Fruit fly (Drosophila melanogaster) whole organism, embryonic: ENCODE measurements around the gene CG11790.
A peak's percentile ranks its signal among the peaks of the same experiment; 100 is the strongest.

ENCODE experiments used
- CG10267 ChIP-seq: fragments of 200-800 bp; sonication (Bioruptor generic); optimal IDR thresholded peaks from 2 replicates; lab custom pipeline; 2018; ENCODE audit warnings: missing biosample characterization, mild to moderate bottlenecking, missing genetic modification characterization, moderate library complexity
- CG12744 ChIP-seq: fragments of 200-800 bp; sonication (Bioruptor generic); optimal IDR thresholded peaks from 2 replicates; lab custom pipeline; 2016; ENCODE audit warnings: missing biosample characterization, missing genetic modification characterization
- CG13624 ChIP-seq: fragments of 200-800 bp; sonication (Bioruptor generic); optimal IDR thresholded peaks from 2 replicates; lab custom pipeline; 2016; ENCODE audit warnings: missing biosample characterization, missing genetic modification characterization
- CG13894 ChIP-seq: fragments of 200-800 bp; sonication (Bioruptor generic); optimal IDR thresholded peaks from 3 replicates; lab custom pipeline; 2018; ENCODE audit warnings: missing biosample characterization, mild to moderate bottlenecking, missing genetic modification characterization, moderate library complexity
- CG14667 ChIP-seq: fragments of 200-800 bp; sonication (Bioruptor generic); IDR thresholded peaks from 2 replicates; pipeline ENCODE4 v1.3.6; 2022; ENCODE audit warnings: missing biosample characterization, missing genetic modification characterization
- CG14710 ChIP-seq: fragments of 200-800 bp; sonication (Bioruptor generic); optimal IDR thresholded peaks from 3 replicates; lab custom pipeline; 2019; ENCODE audit warnings: missing biosample characterization, mild to moderate bottlenecking, missing genetic modification characterization, moderate library complexity
- CG15011 ChIP-seq: fragments of 200-800 bp; sonication (Bioruptor generic); optimal IDR thresholded peaks from 3 replicates; lab custom pipeline; 2018; ENCODE audit warnings: missing biosample characterization, mild to moderate bottlenecking, missing genetic modification characterization
- CG2116 ChIP-seq: fragments of 200-800 bp; sonication (Bioruptor generic); optimal IDR thresholded peaks from 3 replicates; lab custom pipeline; 2018; ENCODE audit warnings: missing biosample characterization, mild to moderate bottlenecking, missing genetic modification characterization
- CG2199 ChIP-seq: fragments of 200-800 bp; sonication (Bioruptor generic); IDR thresholded peaks from 3 replicates; pipeline ENCODE4 v1.3.6; 2022; ENCODE audit warnings: missing biosample characterization, missing genetic modification characterization
- CG2712 ChIP-seq: fragments of 200-800 bp; optimal IDR thresholded peaks from 3 replicates; lab custom pipeline; 2019; ENCODE audit warnings: missing biosample characterization, mild to moderate bottlenecking, missing genetic modification characterization, moderate library complexity
- CG34376 ChIP-seq: fragments of 200-800 bp; sonication (Bioruptor generic); optimal IDR thresholded peaks from 2 replicates; lab custom pipeline; 2018; ENCODE audit warnings: missing biosample characterization, mild to moderate bottlenecking, missing genetic modification characterization
- CG3847 ChIP-seq: fragments of 200-800 bp; sonication (Bioruptor generic); IDR thresholded peaks from 2 replicates; pipeline ENCODE4 v1.3.6; 2022; ENCODE audit warnings: missing biosample characterization, missing genetic modification characterization
- CG4282 ChIP-seq: fragments of 200-800 bp; sonication (Bioruptor generic); optimal IDR thresholded peaks from 2 replicates; lab custom pipeline; 2016; ENCODE audit warnings: missing biosample characterization, missing genetic modification characterization
- CG5245 ChIP-seq: fragments of 200-800 bp; sonication (Bioruptor generic); optimal IDR thresholded peaks from 3 replicates; lab custom pipeline; 2016; ENCODE audit warnings: missing biosample characterization, missing genetic modification characterization
- CG6175 ChIP-seq: fragments of 200-800 bp; sonication (Bioruptor generic); IDR thresholded peaks from 3 replicates; pipeline ENCODE4 v1.3.6; 2022; ENCODE audit warnings: missing biosample characterization, missing genetic modification characterization
- CG6791 ChIP-seq: fragments of 200-800 bp; sonication (Bioruptor generic); IDR thresholded peaks from 3 replicates; pipeline ENCODE4 v1.3.6; 2022; ENCODE audit warnings: missing biosample characterization, missing genetic modification characterization; ENCODE audit not compliant: partially characterized antibody
- CG9876 ChIP-seq: fragments of 200-800 bp; sonication (Bioruptor generic); optimal IDR thresholded peaks from 2 replicates; lab custom pipeline; 2016; ENCODE audit warnings: missing biosample characterization, missing genetic modification characterization
- CG9932 ChIP-seq: fragments of 200-800 bp; sonication (Bioruptor generic); IDR thresholded peaks from 2 replicates; pipeline ENCODE4 v1.3.6; 2022; ENCODE audit warnings: missing biosample characterization, missing genetic modification characterization
- D19B ChIP-seq: fragments of 200-800 bp; sonication (Bioruptor generic); optimal IDR thresholded peaks from 2 replicates; lab custom pipeline; 2017; ENCODE audit warnings: missing biosample characterization, mild to moderate bottlenecking, missing genetic modification characterization
- E2f2 ChIP-seq: fragments of 200-800 bp; sonication (Bioruptor generic); IDR thresholded peaks from 2 replicates; pipeline ENCODE4 v1.3.6; 2022; ENCODE audit warnings: missing biosample characterization, missing genetic modification characterization
- Gsc ChIP-seq: fragments of 200-800 bp; sonication (Bioruptor generic); IDR thresholded peaks from 2 replicates; pipeline ENCODE4 v1.3.6; 2022; ENCODE audit warnings: missing biosample characterization, missing genetic modification characterization
- H2.0 ChIP-seq: fragments of 200-800 bp; sonication (Bioruptor generic); IDR thresholded peaks from 2 replicates; pipeline ENCODE4 v1.3.6; 2022; ENCODE audit warnings: missing biosample characterization, missing genetic modification characterization
- HmgZ ChIP-seq: fragments of 200-800 bp; sonication (Bioruptor generic); optimal IDR thresholded peaks from 2 replicates; lab custom pipeline; 2018; ENCODE audit warnings: missing biosample characterization, mild to moderate bottlenecking, missing genetic modification characterization
- Hmr ChIP-seq: fragments of 200-800 bp; sonication (Bioruptor generic); optimal IDR thresholded peaks from 3 replicates; lab custom pipeline; 2017; ENCODE audit warnings: mild to moderate bottlenecking, missing biosample characterization, missing genetic modification reagents, missing genetic modification characterization
- Hr39 ChIP-seq: fragments of >200 bp; optimal IDR thresholded peaks from 2 replicates; lab custom pipeline; 2017
- MESR4 ChIP-seq: fragments of 200-800 bp; sonication (Bioruptor generic); optimal IDR thresholded peaks from 2 replicates; lab custom pipeline; 2018; ENCODE audit warnings: missing biosample characterization, mild to moderate bottlenecking, missing genetic modification characterization, moderate library complexity
- Oaz ChIP-seq: fragments of 200-800 bp; sonication (Bioruptor generic); IDR thresholded peaks from 2 replicates; pipeline ENCODE4 v1.3.6; 2022; ENCODE audit warnings: missing biosample characterization, missing genetic modification characterization
- Opbp ChIP-seq: fragments of 200-800 bp; sonication (Bioruptor generic); IDR thresholded peaks from 3 replicates; pipeline ENCODE4 v1.3.6; 2022; ENCODE audit warnings: missing biosample characterization, missing genetic modification characterization; ENCODE audit not compliant: partially characterized antibody
- PHDP ChIP-seq: fragments of 200-800 bp; sonication (Bioruptor generic); optimal IDR thresholded peaks from 3 replicates; lab custom pipeline; 2018; ENCODE audit warnings: missing biosample characterization, mild to moderate bottlenecking, missing genetic modification characterization, moderate library complexity
- Sin3A ChIP-seq: fragments of >200 bp; optimal IDR thresholded peaks from 2 replicates; lab custom pipeline; 2018
- Xrp1 ChIP-seq: fragments of 200-800 bp; sonication (Bioruptor generic); IDR thresholded peaks from 2 replicates; pipeline ENCODE4 v1.3.6; 2022; ENCODE audit warnings: missing biosample characterization, missing genetic modification characterization
- btn ChIP-seq: fragments of 200-800 bp; sonication (Bioruptor generic); optimal IDR thresholded peaks from 2 replicates; lab custom pipeline; 2016; ENCODE audit warnings: missing biosample characterization, missing genetic modification characterization
- disco-r ChIP-seq: fragments of 200-800 bp; sonication (Bioruptor generic); optimal IDR thresholded peaks from 2 replicates; lab custom pipeline; 2016; ENCODE audit warnings: missing biosample characterization, missing genetic modification characterization
- ewg ChIP-seq: fragments of 200-800 bp; sonication (Bioruptor generic); optimal IDR thresholded peaks from 3 replicates; lab custom pipeline; 2017; ENCODE audit warnings: mild to moderate bottlenecking, missing biosample characterization, missing genetic modification reagents, missing genetic modification characterization
- gfzf ChIP-seq: fragments of 200-800 bp; sonication (Bioruptor generic); optimal IDR thresholded peaks from 2 replicates; lab custom pipeline; 2016; ENCODE audit warnings: missing biosample characterization, mild to moderate bottlenecking, missing genetic modification characterization, moderate library complexity
- inv ChIP-seq: fragments of 200-800 bp; sonication (Bioruptor generic); IDR thresholded peaks from 2 replicates; pipeline ENCODE4 v1.3.6; 2022; ENCODE audit warnings: missing biosample characterization, missing genetic modification characterization; ENCODE audit not compliant: partially characterized antibody
- mld ChIP-seq: fragments of 200-800 bp; sonication (Bioruptor generic); IDR thresholded peaks from 3 replicates; pipeline ENCODE4 v1.3.6; 2022; ENCODE audit warnings: missing biosample characterization, missing genetic modification characterization; ENCODE audit not compliant: partially characterized antibody
- p53 ChIP-seq: fragments of 200-800 bp; sonication (Bioruptor generic); optimal IDR thresholded peaks from 2 replicates; lab custom pipeline; 2016; ENCODE audit warnings: missing biosample characterization, missing genetic modification characterization
- pan ChIP-seq, 4 experiments: fragments of >200 bp in 3 of 4; fragments of 200-800 bp in 1 of 4; sonication (Bioruptor generic) in 1 of 4; optimal IDR thresholded peaks in 3 of 4; IDR thresholded peaks in 1 of 4; 2 replicates each; pipeline versions ENCODE4 v1.3.6 to Lab custom; 2017 to 2022; ENCODE audit warnings: missing biosample characterization in 2 of 4, missing genetic modification characterization in 2 of 4, mixed read lengths in 1 of 4
- pb ChIP-seq: fragments of 200-800 bp; sonication (Bioruptor generic); optimal IDR thresholded peaks from 3 replicates; lab custom pipeline; 2016; ENCODE audit warnings: missing biosample characterization, missing genetic modification characterization
- peb ChIP-seq: fragments of 200-800 bp; sonication (Bioruptor generic); IDR thresholded peaks from 2 replicates; pipeline ENCODE4 v1.3.6; 2022; ENCODE audit warnings: missing biosample characterization, missing genetic modification characterization
- pho ChIP-seq: fragments of 200-800 bp; sonication (Bioruptor generic); optimal IDR thresholded peaks from 2 replicates; lab custom pipeline; 2016; ENCODE audit warnings: missing biosample characterization, missing genetic modification characterization
- pita ChIP-seq: fragments of 200-800 bp; sonication (Bioruptor generic); optimal IDR thresholded peaks from 2 replicates; lab custom pipeline; 2017; ENCODE audit warnings: missing biosample characterization, mild to moderate bottlenecking, missing genetic modification characterization
- prd ChIP-seq, 3 experiments: fragments of >200 bp in 2 of 3; fragments of 200-800 bp in 1 of 3; sonication (Bioruptor generic) in 1 of 3; optimal IDR thresholded peaks in 2 of 3; IDR thresholded peaks in 1 of 3; 2 replicates in 2 of 3; 3 replicates in 1 of 3; pipeline versions ENCODE4 v1.3.6 to Lab custom; 2017 to 2022; ENCODE audit warnings: missing biosample characterization in 1 of 3, missing genetic modification characterization in 1 of 3
- pum ChIP-seq: fragments of 200-800 bp; sonication (Bioruptor generic); optimal IDR thresholded peaks from 2 replicates; lab custom pipeline; 2016; ENCODE audit warnings: missing biosample characterization, missing genetic modification characterization
- row ChIP-seq: fragments of 200-800 bp; sonication (Bioruptor generic); IDR thresholded peaks from 3 replicates; pipeline ENCODE4 v1.3.6; 2022; ENCODE audit warnings: missing biosample characterization, missing genetic modification characterization
- sima ChIP-seq: fragments of 200-800 bp; sonication (Bioruptor generic); optimal IDR thresholded peaks from 2 replicates; lab custom pipeline; 2016; ENCODE audit warnings: missing biosample characterization, missing genetic modification characterization
- so ChIP-seq: fragments of 200-800 bp; sonication (Bioruptor generic); IDR thresholded peaks from 3 replicates; pipeline ENCODE4 v1.3.6; 2022; ENCODE audit warnings: missing biosample characterization, missing genetic modification characterization
- unc-4 ChIP-seq: fragments of 200-800 bp; sonication (Bioruptor generic); IDR thresholded peaks from 2 replicates; pipeline ENCODE4 v1.3.6; 2022; ENCODE audit warnings: missing biosample characterization, missing genetic modification characterization; ENCODE audit not compliant: partially characterized antibody
- vvl ChIP-seq: fragments of 200-800 bp; sonication (Bioruptor generic); IDR thresholded peaks from 2 replicates; pipeline ENCODE4 v1.3.6; 2022; ENCODE audit warnings: missing biosample characterization, missing genetic modification characterization

Gene CG11790

dm6 chr3R:25069569-25069968 is 22.1 kb downstream of the CG11790 start, which contains the start of the genes Stt3B and CG11839 (continued):
- TF ChIP-seq unc-4 (GFP tag; lab: Robert Waterston, UW), result peak; percentile 97
- TF ChIP-seq row (GFP tag; lab: Robert Waterston, UW), result peak; percentile 95
- TF ChIP-seq Xrp1 (GFP tag; lab: Robert Waterston, UW), result peak; percentile 62; the same call in 1 of the 2 replicates
- no peak for TF ChIP-seq CG13894 (tag; lab: Kevin White, UChicago)
- peak; percentile 43 for TF ChIP-seq btn (GFP tag; lab: Kevin White, UChicago)
- TF ChIP-seq so (GFP tag; lab: Robert Waterston, UW), result peak; percentile 25; the same call in 1 of the 3 replicates
- TF ChIP-seq pb, result no peak
- TF ChIP-seq CG9932 (GFP tag; lab: Robert Waterston, UW), result peak; percentile 87
- TF ChIP-seq CG6175 (GFP tag; lab: Robert Waterston, UW), result no peak
- TF ChIP-seq Sin3A (lab: Kevin White, UChicago), result peak; percentile 93
- peak; percentile 48; the same call in 1 of the 2 replicates for TF ChIP-seq peb (GFP tag; lab: Robert Waterston, UW)
- peak; percentile 58; the same call in 1 of the 3 replicates for TF ChIP-seq mld (GFP tag; lab: Robert Waterston, UW)
- TF ChIP-seq PHDP (tag; lab: Kevin White, UChicago), result peak; percentile 59
- TF ChIP-seq CG9876 (GFP tag; lab: Kevin White, UChicago), result peak; percentile 71
- no peak for TF ChIP-seq pan (optimal IDR thresholded peaks at IDR 0.05; lab: Kevin White, UChicago)
- peak in 1 of 2 experiments; percentile 50 for TF ChIP-seq pan (GFP tag; optimal IDR thresholded peaks at IDR 0.05 in 1 of 2, IDR thresholded peaks at IDR 0.05 in 1 of 2)
- no peak for TF ChIP-seq Hmr (GFP tag; lab: Kevin White, UChicago)
- peak; percentile 89 for TF ChIP-seq inv (GFP tag; lab: Robert Waterston, UW)
- TF ChIP-seq prd (optimal IDR thresholded peaks at IDR 0.05; lab: Kevin White, UChicago), result no peak
- peak; percentile 79 for TF ChIP-seq prd (GFP tag; IDR thresholded peaks at IDR 0.05; lab: Robert Waterston, UW)
- no peak for TF ChIP-seq CG15011 (GFP tag; lab: Kevin White, UChicago)
- TF ChIP-seq CG5245 (GFP tag; lab: Kevin White, UChicago), result peak; percentile 42
- TF ChIP-seq D19B (GFP tag; lab: Kevin White, UChicago), result peak; percentile 32
- peak; percentile 67 for TF ChIP-seq CG4282
- TF ChIP-seq CG2199 (GFP tag; lab: Robert Waterston, UW), result 0 out of 3 replicates have a peak, but pooled peaks have one; percentile 29
- peak; percentile 85 for TF ChIP-seq CG2712 (tag; lab: Kevin White, UChicago)
- TF ChIP-seq HmgZ (tag; lab: Kevin White, UChicago), result peak; percentile 89
- TF ChIP-seq H2.0 (GFP tag; lab: Robert Waterston, UW), result no peak; the same call in 1 of the 2 replicates
- no peak for TF ChIP-seq Hr39 (lab: Kevin White, UChicago)
- peak; percentile 17 for TF ChIP-seq disco-r (GFP tag; lab: Kevin White, UChicago)
- peak; percentile 10 for TF ChIP-seq sima (GFP tag; lab: Kevin White, UChicago)
- TF ChIP-seq Oaz, result 0 out of 2 replicates have a peak, but pooled peaks have one; percentile 55
- peak; percentile 68 for TF ChIP-seq pum (GFP tag; lab: Kevin White, UChicago)
- no peak for TF ChIP-seq ewg (GFP tag; lab: Kevin White, UChicago)
- peak; percentile 77 for TF ChIP-seq CG10267 (tag; lab: Kevin White, UChicago)
- TF ChIP-seq gfzf (GFP tag; lab: Kevin White, UChicago), result peak; percentile 46
- peak; percentile 68 for TF ChIP-seq vvl (GFP tag; lab: Robert Waterston, UW)
- peak; percentile 85 for TF ChIP-seq pho (GFP tag; lab: Kevin White, UChicago)
- TF ChIP-seq E2f2, result peak; percentile 67
- TF ChIP-seq CG14667 (GFP tag; lab: Robert Waterston, UW), result no peak; the same call in 1 of the 2 replicates
- no peak for TF ChIP-seq p53 (GFP tag; lab: Kevin White, UChicago)
- peak; percentile 84 for TF ChIP-seq CG13624 (GFP tag; lab: Kevin White, UChicago)
- TF ChIP-seq Gsc (GFP tag; lab: Robert Waterston, UW), result no peak
- peak; percentile 29 for TF ChIP-seq CG34376 (GFP tag; lab: Kevin White, UChicago)
- TF ChIP-seq CG14710 (tag; lab: Kevin White, UChicago), result peak; percentile 85
- peak; percentile 82 for TF ChIP-seq CG6791 (GFP tag; lab: Robert Waterston, UW)
- peak; percentile 91 for TF ChIP-seq CG3847
- peak; percentile 46 for TF ChIP-seq MESR4 (GFP tag; lab: Kevin White, UChicago)
- TF ChIP-seq CG12744, result peak; percentile 72
- peak; percentile 82 for TF ChIP-seq Opbp (GFP tag; lab: Robert Waterston, UW)
- peak; percentile 85 for TF ChIP-seq CG2116 (GFP tag; lab: Kevin White, UChicago)
- no peak for TF ChIP-seq pita (GFP tag; lab: Kevin White, UChicago)
